Worm (Caenorhabditis elegans) whole organism, late embryonic: ENCODE data around the gene oac-7.

ENCODE experiments used
- C08G9.2 ChIP-seq: sonication (generic microtip); optimal IDR thresholded peaks from 2 replicates; lab custom pipeline; 2016; ENCODE audit warnings: mild to moderate bottlenecking, missing genetic modification characterization, moderate library complexity, missing compliant biosample characterization
- K09A11.1 ChIP-seq: sonication (generic microtip); optimal IDR thresholded peaks from 2 replicates; lab custom pipeline; 2017; ENCODE audit warnings: antibody characterized with exemption, mild to moderate bottlenecking, missing genetic modification characterization, missing compliant biosample characterization; ENCODE audit not compliant: insufficient read depth
- ama-1 ChIP-seq: fragments of 150-350 bp; optimal IDR thresholded peaks from 2 replicates; lab custom pipeline; 2014
- che-1 ChIP-seq: sonication (generic microtip); optimal IDR thresholded peaks from 2 replicates; lab custom pipeline; 2016; ENCODE audit warnings: mild to moderate bottlenecking, missing genetic modification characterization, missing compliant biosample characterization
- ets-4 ChIP-seq: sonication (generic microtip); optimal IDR thresholded peaks from 2 replicates; lab custom pipeline; 2016; ENCODE audit warnings: missing genetic modification characterization, missing compliant biosample characterization
- gmeb-2 ChIP-seq: sonication (generic microtip); optimal IDR thresholded peaks from 2 replicates; lab custom pipeline; 2016; ENCODE audit warnings: missing genetic modification characterization, inconsistent platforms, missing compliant biosample characterization
- lin-11 ChIP-seq: fragments of 200-800 bp; sonication (Bioruptor generic); optimal IDR thresholded peaks from 2 replicates; lab custom pipeline; 2018; ENCODE audit warnings: mild to moderate bottlenecking, missing genetic modification characterization, missing compliant biosample characterization
- pha-4 ChIP-seq: fragments of 150-350 bp; optimal IDR thresholded peaks from 2 replicates; lab custom pipeline; 2018; ENCODE audit warnings: missing biosample characterization, missing genetic modification reagents, missing genetic modification characterization
- unc-55 ChIP-seq: sonication (generic microtip); optimal IDR thresholded peaks from 2 replicates; lab custom pipeline; 2017; ENCODE audit warnings: missing biosample characterization, missing genetic modification reagents, missing genetic modification characterization

ce11 chrV:16322155-16322554 is 12.6 kb downstream of the oac-7 start:
- TF ChIP-seq lin-11 (tag; lab: Kevin White, UChicago) (no peak), pha-4 (tag; lab: Kevin White, UChicago) (no peak), ets-4 (tag; lab: Kevin White, UChicago) (no peak), ama-1 (lab: Kevin White, UChicago) (no peak), gmeb-2 (no peak), unc-55 (GFP tag; lab: Kevin White, UChicago) (no peak), C08G9.2 (no peak), che-1 (tag; lab: Kevin White, UChicago) (no peak), K09A11.1 (tag; lab: Kevin White, UChicago) (no peak)
